Worm (Caenorhabditis elegans): ENCODE results near the gene C55B6.7.

The C55B6.7 gene

ce11 chrX:7191882-7192281 lies at the start of gene C55B6.7:
TSS of gene C55B6.7 (minus strand) at chrX:7191982.
- no peak for TF ChIP-seq lin-39 (tag; optimal IDR thresholded peaks at IDR 0.05)
- no peak for TF ChIP-seq nhr-77 (tag; optimal IDR thresholded peaks at IDR 0.05)
- no peak for TF ChIP-seq nhr-76 (tag; optimal IDR thresholded peaks at IDR 0.05)
- TF ChIP-seq ama-1 (optimal IDR thresholded peaks at IDR 0.05) = no peak
- no peak for TF ChIP-seq snpc-4 (tag; optimal IDR thresholded peaks at IDR 0.05)
- TF ChIP-seq egl-27 (tag; optimal IDR thresholded peaks at IDR 0.05) = no peak
- TF ChIP-seq unc-39 (tag; optimal IDR thresholded peaks at IDR 0.05) = no peak
- no peak for TF ChIP-seq elt-1 (tag; optimal IDR thresholded peaks at IDR 0.05)
- TF ChIP-seq nhr-43 (tag; optimal IDR thresholded peaks at IDR 0.05; ENCODE audit: poor library complexity, severe bottlenecking) = no peak
- no peak for TF ChIP-seq hmg-11 (tag; optimal IDR thresholded peaks at IDR 0.05)
- no peak for TF ChIP-seq tbx-2 (tag; optimal IDR thresholded peaks at IDR 0.05)
- no peak for TF ChIP-seq pha-4 (tag; optimal IDR thresholded peaks at IDR 0.05)
- TF ChIP-seq fkh-10 (GFP tag; optimal IDR thresholded peaks at IDR 0.05) = no peak
- TF ChIP-seq nhr-67 (tag; optimal IDR thresholded peaks at IDR 0.05) = no peak
- no peak for TF ChIP-seq mml-1 (tag; optimal IDR thresholded peaks at IDR 0.05)
- no peak for TF ChIP-seq fkh-2 (tag; optimal IDR thresholded peaks at IDR 0.05)
- TF ChIP-seq mdl-1 (tag; optimal IDR thresholded peaks at IDR 0.05) = no peak
- no peak for TF ChIP-seq nhr-11 (tag; optimal IDR thresholded peaks at IDR 0.05)
- no peak for TF ChIP-seq lsy-12 (tag; optimal IDR thresholded peaks at IDR 0.05)
- no peak for TF ChIP-seq sea-2 (GFP tag; optimal IDR thresholded peaks at IDR 0.05)

ce11 chrX:7238562-7238961 lies 46.8 kb upstream of the C55B6.7 start, which contains the start of gene F46H5.3:
TSS of gene F46H5.3 (minus strand) at chrX:7238662.
- TF ChIP-seq ama-1 (optimal IDR thresholded peaks at IDR 0.05) = no peak
- no peak for TF ChIP-seq lin-15B (tag; optimal IDR thresholded peaks at IDR 0.05)
- peak; percentile 18 for TF ChIP-seq elt-2 (tag; optimal IDR thresholded peaks at IDR 0.05)
- TF ChIP-seq nhr-25 (tag; optimal IDR thresholded peaks at IDR 0.05) = no peak
- TF ChIP-seq ztf-4 (tag; optimal IDR thresholded peaks at IDR 0.05) = no peak
- no peak for TF ChIP-seq nhr-23 (tag; optimal IDR thresholded peaks at IDR 0.05)

ce11 chrX:7236717-7237116 lies 44.9 kb upstream of the C55B6.7 start:
- TF ChIP-seq unc-39 (tag; optimal IDR thresholded peaks at IDR 0.05) = no peak
- TF ChIP-seq nhr-11 (tag; optimal IDR thresholded peaks at IDR 0.05) = peak; percentile 29
- no peak for TF ChIP-seq sea-2 (GFP tag; optimal IDR thresholded peaks at IDR 0.05)
- peak; percentile 59 for TF ChIP-seq lin-39 (tag; optimal IDR thresholded peaks at IDR 0.05)
- peak; percentile 27 for TF ChIP-seq nfya-1 (tag; optimal IDR thresholded peaks at IDR 0.05; ENCODE audit: insufficient read depth)
- TF ChIP-seq egl-5 (tag; optimal IDR thresholded peaks at IDR 0.05) = peak; percentile 27

ce11 chrX:7234723-7235203 lies 43.0 kb upstream of the C55B6.7 start:
- TF ChIP-seq nhr-76 (tag; optimal IDR thresholded peaks at IDR 0.05) = no peak
- peak; percentile 92 for TF ChIP-seq fkh-10 (GFP tag; optimal IDR thresholded peaks at IDR 0.05)
- TF ChIP-seq ama-1 (optimal IDR thresholded peaks at IDR 0.05) = peak; percentile 41
- TF ChIP-seq unc-39 (tag; optimal IDR thresholded peaks at IDR 0.05) = peak; percentile 57
- no peak for TF ChIP-seq sea-2 (GFP tag; optimal IDR thresholded peaks at IDR 0.05)
- no peak for TF ChIP-seq nhr-12 (tag; optimal IDR thresholded peaks at IDR 0.05)
- no peak for TF ChIP-seq pqm-1 (tag; optimal IDR thresholded peaks at IDR 0.05)
- no peak for TF ChIP-seq ceh-28 (tag; optimal IDR thresholded peaks at IDR 0.05)
- no peak for TF ChIP-seq ztf-4 (tag; optimal IDR thresholded peaks at IDR 0.05)
- TF ChIP-seq nhr-77 (tag; optimal IDR thresholded peaks at IDR 0.05) = no peak
- TF ChIP-seq snpc-4 (tag; optimal IDR thresholded peaks at IDR 0.05) = no peak
- TF ChIP-seq elt-3 (tag; optimal IDR thresholded peaks at IDR 0.05) = no peak
- TF ChIP-seq ZK546.5 (tag; optimal IDR thresholded peaks at IDR 0.05) = no peak
- no peak for TF ChIP-seq aly-2 (tag; optimal IDR thresholded peaks at IDR 0.05)
- peak; percentile 38 for TF ChIP-seq elt-2 (tag; optimal IDR thresholded peaks at IDR 0.05)
- no peak for TF ChIP-seq ceh-16 (tag; optimal IDR thresholded peaks at IDR 0.05)
- peak; percentile 58 for TF ChIP-seq lin-39 (tag; optimal IDR thresholded peaks at IDR 0.05)
- TF ChIP-seq nhr-43 (tag; optimal IDR thresholded peaks at IDR 0.05; ENCODE audit: poor library complexity, severe bottlenecking) = no peak
- TF ChIP-seq nhr-28 (tag; optimal IDR thresholded peaks at IDR 0.05) = no peak
- no peak for TF ChIP-seq ceh-9 (tag; optimal IDR thresholded peaks at IDR 0.05)
- peak; percentile 44 for TF ChIP-seq fkh-2 (tag; optimal IDR thresholded peaks at IDR 0.05)
- no peak for TF ChIP-seq eor-1 (tag; optimal IDR thresholded peaks at IDR 0.05)
- TF ChIP-seq ceh-82 (tag; optimal IDR thresholded peaks at IDR 0.05) = no peak
- TF ChIP-seq nhr-11 (tag; optimal IDR thresholded peaks at IDR 0.05) = no peak
- no peak for TF ChIP-seq mml-1 (tag; optimal IDR thresholded peaks at IDR 0.05)
- TF ChIP-seq nhr-237 (tag; optimal IDR thresholded peaks at IDR 0.05) = no peak
- no peak for TF ChIP-seq unc-62 (GFP tag; optimal IDR thresholded peaks at IDR 0.05)
- no peak for TF ChIP-seq lin-15B (tag; optimal IDR thresholded peaks at IDR 0.05)
- peak; percentile 78 for TF ChIP-seq nfya-1 (tag; optimal IDR thresholded peaks at IDR 0.05; ENCODE audit: insufficient read depth)
- no peak for TF ChIP-seq daf-12 (tag; optimal IDR thresholded peaks at IDR 0.05)
- peak; percentile 55 for TF ChIP-seq hmg-11 (tag; optimal IDR thresholded peaks at IDR 0.05)
- no peak for TF ChIP-seq elt-1 (tag; optimal IDR thresholded peaks at IDR 0.05)
- no peak for TF ChIP-seq nhr-23 (tag; optimal IDR thresholded peaks at IDR 0.05)
- no peak for TF ChIP-seq skn-1 (tag; optimal IDR thresholded peaks at IDR 0.05)
- peak; percentile 17 for TF ChIP-seq zag-1 (tag; optimal IDR thresholded peaks at IDR 0.05)
- TF ChIP-seq lsy-12 (tag; optimal IDR thresholded peaks at IDR 0.05) = peak; percentile 53
- TF ChIP-seq pha-4 (tag; optimal IDR thresholded peaks at IDR 0.05) = peak; percentile 38
- no peak for TF ChIP-seq jun-1 (tag; optimal IDR thresholded peaks at IDR 0.05)
- TF ChIP-seq R02D3.7 (tag; optimal IDR thresholded peaks at IDR 0.05) = no peak
